Worm (Caenorhabditis elegans): Measurements from ENCODE around the gene T11F8.1.

DNA sequence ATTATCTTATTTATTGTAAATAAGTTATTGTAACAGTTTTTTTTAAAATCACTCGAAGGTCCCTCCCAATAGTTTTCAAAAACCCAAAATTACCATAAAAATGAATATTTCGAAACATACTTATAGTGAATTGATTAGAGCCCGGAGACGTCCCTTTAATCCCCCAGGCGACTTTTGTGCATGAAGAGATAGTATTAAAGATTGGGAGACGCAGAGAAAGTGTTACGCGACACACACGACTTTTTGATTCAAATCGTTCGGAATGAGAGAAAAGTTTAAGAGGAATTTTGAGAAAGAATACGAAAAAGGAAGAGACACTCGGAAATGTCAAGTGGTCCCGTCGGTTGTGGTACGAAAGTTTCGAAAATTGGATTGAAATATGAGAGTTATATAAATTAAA is 13.7 kb downstream of the T11F8.1 start:
- no peak for TF ChIP-seq cebp-2 (GFP tag; IDR thresholded peaks at IDR 0.05)
- TF ChIP-seq ccch-3 (GFP tag; optimal IDR thresholded peaks at IDR 0.05): no peak
- TF ChIP-seq pha-4 (tag; optimal IDR thresholded peaks at IDR 0.05): no peak
- no peak for TF ChIP-seq nhr-120 (GFP tag; IDR thresholded peaks at IDR 0.05)
- TF ChIP-seq ama-1 (optimal IDR thresholded peaks at IDR 0.05): no peak
- no peak for TF ChIP-seq ama-1 (GFP tag; optimal IDR thresholded peaks at IDR 0.05)

Measured in whole organism, young adult.